Fruit fly (Drosophila melanogaster) whole organism, embryonic: ENCODE measurements around the gene Lcp65Ad.
A peak's percentile ranks its signal among the peaks of the same experiment; 100 is the strongest.

Experiments
- BtbVII ChIP-seq: fragments of 200-800 bp; sonication (Bioruptor generic); optimal IDR thresholded peaks from 3 replicates; lab custom pipeline; 2017; ENCODE audit warnings: missing biosample characterization, mild to moderate bottlenecking, missing genetic modification characterization
- CG10321 ChIP-seq: fragments of 200-800 bp; sonication (Bioruptor generic); IDR thresholded peaks from 2 replicates; pipeline ENCODE4 v1.3.6; 2022; ENCODE audit warnings: missing biosample characterization, missing genetic modification characterization
- CG10462 ChIP-seq: fragments of 200-800 bp; sonication (Bioruptor generic); optimal IDR thresholded peaks from 2 replicates; lab custom pipeline; 2016; ENCODE audit warnings: missing biosample characterization, missing genetic modification characterization
- CG11093 ChIP-seq: fragments of 200-800 bp; sonication (Bioruptor generic); IDR thresholded peaks from 3 replicates; pipeline ENCODE4 v1.3.6; 2022; ENCODE audit warnings: missing biosample characterization, missing genetic modification characterization
- CG11695 ChIP-seq: fragments of 200-800 bp; sonication (Bioruptor generic); IDR thresholded peaks from 3 replicates; pipeline ENCODE4 v1.3.6; 2022; ENCODE audit warnings: missing biosample characterization, missing genetic modification characterization
- CG13894 ChIP-seq: fragments of 200-800 bp; sonication (Bioruptor generic); optimal IDR thresholded peaks from 3 replicates; lab custom pipeline; 2018; ENCODE audit warnings: missing biosample characterization, mild to moderate bottlenecking, missing genetic modification characterization, moderate library complexity
- CG14441 ChIP-seq: fragments of 200-800 bp; sonication (Bioruptor generic); IDR thresholded peaks from 2 replicates; pipeline ENCODE4 v1.3.6; 2022; ENCODE audit warnings: missing biosample characterization, missing genetic modification characterization
- CG14965 ChIP-seq: fragments of 200-800 bp; sonication (Bioruptor generic); optimal IDR thresholded peaks from 2 replicates; lab custom pipeline; 2016; ENCODE audit warnings: missing biosample characterization, missing genetic modification characterization, borderline replicate concordance
- CG15269 ChIP-seq: fragments of 200-800 bp; sonication (Bioruptor generic); optimal IDR thresholded peaks from 2 replicates; lab custom pipeline; 2018; ENCODE audit warnings: missing biosample characterization, mild to moderate bottlenecking, missing genetic modification characterization, moderate library complexity
- CG15696 ChIP-seq: fragments of 200-800 bp; sonication (Bioruptor generic); optimal IDR thresholded peaks from 2 replicates; lab custom pipeline; 2019; ENCODE audit warnings: missing biosample characterization, mild to moderate bottlenecking, missing genetic modification characterization, moderate library complexity
- CG17328 ChIP-seq: fragments of 200-800 bp; sonication (Bioruptor generic); IDR thresholded peaks from 2 replicates; pipeline ENCODE4 v1.3.6; 2022; ENCODE audit warnings: missing biosample characterization, missing genetic modification characterization
- CG17612 ChIP-seq: fragments of 200-800 bp; sonication (Bioruptor generic); IDR thresholded peaks from 2 replicates; pipeline ENCODE4 v1.3.6; 2022; ENCODE audit warnings: missing biosample characterization, missing genetic modification characterization
- CG17912 ChIP-seq: fragments of 200-800 bp; sonication (Bioruptor generic); optimal IDR thresholded peaks from 2 replicates; lab custom pipeline; 2018; ENCODE audit warnings: missing biosample characterization, mild to moderate bottlenecking, missing genetic modification characterization
- CG1792 ChIP-seq: fragments of 200-800 bp; sonication (Bioruptor generic); optimal IDR thresholded peaks from 2 replicates; lab custom pipeline; 2016; ENCODE audit warnings: missing biosample characterization, missing genetic modification characterization
- CG2199 ChIP-seq: fragments of 200-800 bp; sonication (Bioruptor generic); IDR thresholded peaks from 3 replicates; pipeline ENCODE4 v1.3.6; 2022; ENCODE audit warnings: missing biosample characterization, missing genetic modification characterization
- CG2202 ChIP-seq: fragments of 200-800 bp; sonication (Bioruptor generic); optimal IDR thresholded peaks from 2 replicates; lab custom pipeline; 2018; ENCODE audit warnings: missing biosample characterization, mild to moderate bottlenecking, missing genetic modification characterization
- CG30431 ChIP-seq: fragments of 200-800 bp; sonication (Bioruptor generic); optimal IDR thresholded peaks from 2 replicates; lab custom pipeline; 2017; ENCODE audit warnings: missing biosample characterization, missing genetic modification characterization
- CG32767 ChIP-seq: fragments of 200-800 bp; sonication (Bioruptor generic); IDR thresholded peaks from 2 replicates; pipeline ENCODE4 v1.3.6; 2022; ENCODE audit warnings: missing biosample characterization, missing genetic modification characterization
- CG4328 ChIP-seq: fragments of 200-800 bp; sonication (Bioruptor generic); optimal IDR thresholded peaks from 3 replicates; lab custom pipeline; 2017; ENCODE audit warnings: missing biosample characterization, missing genetic modification reagents, missing genetic modification characterization
- CG43689 ChIP-seq: fragments of 200-800 bp; sonication (Bioruptor generic); IDR thresholded peaks from 2 replicates; pipeline ENCODE4 v1.3.6; 2022; ENCODE audit warnings: missing biosample characterization, missing genetic modification characterization
- CG4424 ChIP-seq: fragments of 200-800 bp; sonication (Bioruptor generic); optimal IDR thresholded peaks from 3 replicates; lab custom pipeline; 2016; ENCODE audit warnings: missing biosample characterization, missing genetic modification characterization
- CG6813 ChIP-seq: fragments of 200-800 bp; sonication (Bioruptor generic); optimal IDR thresholded peaks from 2 replicates; lab custom pipeline; 2017; ENCODE audit warnings: missing biosample characterization, missing genetic modification characterization, mild to moderate bottlenecking, moderate library complexity, missing genetic modification reagents
- CG9797 ChIP-seq: fragments of 200-800 bp; sonication (Bioruptor generic); optimal IDR thresholded peaks from 3 replicates; lab custom pipeline; 2018; ENCODE audit warnings: missing biosample characterization, mild to moderate bottlenecking, missing genetic modification characterization
- CkIIα-i1 ChIP-seq: fragments of 200-800 bp; sonication (Bioruptor generic); IDR thresholded peaks from 2 replicates; pipeline ENCODE4 v1.3.6; 2022; ENCODE audit warnings: missing biosample characterization, missing genetic modification characterization
- D19B ChIP-seq: fragments of 200-800 bp; sonication (Bioruptor generic); optimal IDR thresholded peaks from 2 replicates; lab custom pipeline; 2017; ENCODE audit warnings: missing biosample characterization, mild to moderate bottlenecking, missing genetic modification characterization
- Dbx ChIP-seq: fragments of 200-800 bp; sonication (Bioruptor generic); IDR thresholded peaks from 3 replicates; pipeline ENCODE4 v1.3.6; 2022; ENCODE audit warnings: missing biosample characterization, missing genetic modification characterization
- Ets65A ChIP-seq: fragments of 200-800 bp; sonication (Bioruptor generic); peaks from one replicate; lab custom pipeline; 2016; ENCODE audit warnings: missing biosample characterization, missing genetic modification characterization
- Fer1 ChIP-seq: fragments of 200-800 bp; sonication (Bioruptor generic); optimal IDR thresholded peaks from 2 replicates; lab custom pipeline; 2017; ENCODE audit warnings: missing biosample characterization, mild to moderate bottlenecking, missing genetic modification characterization
- HmgZ ChIP-seq: fragments of 200-800 bp; sonication (Bioruptor generic); optimal IDR thresholded peaks from 2 replicates; lab custom pipeline; 2018; ENCODE audit warnings: missing biosample characterization, mild to moderate bottlenecking, missing genetic modification characterization
- Hr51 ChIP-seq, 2 experiments: fragments of 200-800 bp; sonication (Bioruptor generic); optimal IDR thresholded peaks; 2 replicates in 1 of 2; 3 replicates in 1 of 2; lab custom pipeline; 2016 to 2018; ENCODE audit warnings: missing biosample characterization in 2 of 2, missing genetic modification characterization in 2 of 2, mild to moderate bottlenecking in 1 of 2, moderate library complexity in 1 of 2
- Rx ChIP-seq: fragments of 200-800 bp; sonication (Bioruptor generic); IDR thresholded peaks from 2 replicates; pipeline ENCODE4 v1.3.6; 2022; ENCODE audit warnings: missing biosample characterization, missing genetic modification characterization
- Xrp1 ChIP-seq: fragments of 200-800 bp; sonication (Bioruptor generic); IDR thresholded peaks from 2 replicates; pipeline ENCODE4 v1.3.6; 2022; ENCODE audit warnings: missing biosample characterization, missing genetic modification characterization
- ash1 ChIP-seq: fragments of 200-800 bp; sonication (Bioruptor generic); optimal IDR thresholded peaks from 2 replicates; lab custom pipeline; 2018; ENCODE audit warnings: missing biosample characterization, mild to moderate bottlenecking, missing genetic modification characterization
- caup ChIP-seq: fragments of 200-800 bp; sonication (Bioruptor generic); optimal IDR thresholded peaks from 3 replicates; lab custom pipeline; 2017; ENCODE audit warnings: missing biosample characterization, mild to moderate bottlenecking, missing genetic modification characterization, moderate library complexity; ENCODE audit not compliant: severe bottlenecking
- dmrt11E ChIP-seq: fragments of 200-800 bp; sonication (Bioruptor generic); optimal IDR thresholded peaks from 3 replicates; lab custom pipeline; 2018; ENCODE audit warnings: missing biosample characterization, mild to moderate bottlenecking, missing genetic modification characterization, moderate library complexity
- eyg ChIP-seq: fragments of 200-800 bp; sonication (Bioruptor generic); optimal IDR thresholded peaks from 3 replicates; lab custom pipeline; 2016; ENCODE audit warnings: missing biosample characterization, missing genetic modification characterization
- ham ChIP-seq: fragments of 200-800 bp; sonication (Bioruptor generic); IDR thresholded peaks from 2 replicates; pipeline ENCODE4 v1.3.6; 2022; ENCODE audit warnings: missing biosample characterization, missing genetic modification characterization
- lab ChIP-seq: fragments of 200-800 bp; sonication (Bioruptor generic); optimal IDR thresholded peaks from 3 replicates; lab custom pipeline; 2017; ENCODE audit warnings: missing biosample characterization, missing genetic modification characterization, mild to moderate bottlenecking, moderate library complexity, missing genetic modification reagents
- lbe ChIP-seq: fragments of 200-800 bp; sonication (Bioruptor generic); optimal IDR thresholded peaks from 2 replicates; lab custom pipeline; 2016; ENCODE audit warnings: missing biosample characterization, mild to moderate bottlenecking, missing genetic modification characterization
- lola ChIP-seq, 3 experiments: fragments of >200 bp in 2 of 3; fragments of 200-800 bp in 1 of 3; sonication (Bioruptor generic) in 1 of 3; optimal IDR thresholded peaks; 2 replicates each; lab custom pipeline; 2017 to 2019; ENCODE audit warnings: missing biosample characterization in 3 of 3, missing genetic modification characterization in 3 of 3, mild to moderate bottlenecking in 1 of 3, moderate library complexity in 1 of 3
- pfk ChIP-seq: fragments of 200-800 bp; sonication (Bioruptor generic); optimal IDR thresholded peaks from 2 replicates; lab custom pipeline; 2018; ENCODE audit warnings: missing biosample characterization, mild to moderate bottlenecking, missing genetic modification characterization, moderate library complexity
- ranshi ChIP-seq: fragments of 200-800 bp; sonication (Bioruptor generic); IDR thresholded peaks from 2 replicates; pipeline ENCODE4 v1.3.6; 2022; ENCODE audit warnings: missing biosample characterization, missing genetic modification characterization
- ro ChIP-seq: fragments of 200-800 bp; sonication (Bioruptor generic); IDR thresholded peaks from 2 replicates; pipeline ENCODE4 v1.3.6; 2022; ENCODE audit warnings: missing biosample characterization, missing genetic modification characterization
- shn ChIP-seq: fragments of 200-800 bp; sonication (Bioruptor generic); optimal IDR thresholded peaks from 3 replicates; lab custom pipeline; 2016; ENCODE audit warnings: missing biosample characterization, missing genetic modification characterization
- slbo ChIP-seq: fragments of 200-800 bp; sonication (Bioruptor generic); IDR thresholded peaks from 2 replicates; pipeline ENCODE4 v1.3.6; 2022; ENCODE audit warnings: missing biosample characterization, missing genetic modification characterization
- slou ChIP-seq: fragments of 200-800 bp; sonication (Bioruptor generic); optimal IDR thresholded peaks from 3 replicates; lab custom pipeline; 2016; ENCODE audit warnings: missing biosample characterization, missing genetic modification characterization
- unpg ChIP-seq: fragments of 200-800 bp; sonication (Bioruptor generic); optimal IDR thresholded peaks from 3 replicates; lab custom pipeline; 2018; ENCODE audit warnings: missing biosample characterization, mild to moderate bottlenecking, missing genetic modification characterization, moderate library complexity
- zf30C ChIP-seq: fragments of 200-800 bp; sonication (Bioruptor generic); optimal IDR thresholded peaks from 3 replicates; lab custom pipeline; 2018; ENCODE audit warnings: missing biosample characterization, mild to moderate bottlenecking, missing genetic modification characterization
- zfh1 ChIP-seq: fragments of 200-800 bp; sonication (Bioruptor generic); IDR thresholded peaks from 3 replicates; pipeline ENCODE4 v1.3.6; 2022; ENCODE audit warnings: missing biosample characterization, missing genetic modification characterization

Gene Lcp65Ad

DNA sequence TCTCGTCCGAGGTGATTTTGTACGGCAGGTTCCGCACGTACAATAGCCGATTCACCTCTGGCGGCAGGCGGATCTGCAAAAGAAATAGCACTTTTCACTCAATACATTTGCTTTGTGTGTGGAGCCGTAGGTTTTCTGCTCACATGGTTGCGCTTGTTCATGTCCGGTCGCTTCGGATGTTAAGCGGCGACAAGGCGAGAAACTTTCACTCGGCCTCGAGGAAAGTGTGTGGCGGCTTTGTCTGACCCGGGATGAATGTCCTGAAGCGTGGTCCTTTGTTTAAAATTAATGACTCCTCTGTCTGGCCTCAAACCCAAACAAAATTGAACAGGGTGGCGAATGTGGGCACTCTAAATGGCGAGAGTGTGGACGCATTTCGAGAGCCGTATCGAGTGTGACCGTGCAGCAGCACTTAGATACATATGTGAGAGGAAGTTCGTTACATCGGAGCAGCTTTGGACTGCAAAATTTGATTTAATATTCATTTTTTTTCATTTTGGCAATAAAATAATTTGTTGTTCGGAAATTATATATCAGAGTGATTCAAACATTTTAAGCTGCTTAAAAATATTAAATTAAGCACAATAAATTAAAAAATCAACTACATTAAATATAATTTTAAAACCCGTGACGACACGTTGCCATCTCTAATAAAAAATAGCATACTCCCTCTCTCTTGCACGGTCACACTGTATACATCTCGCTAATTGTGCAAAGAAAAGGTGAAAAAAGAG, 49.8 kb downstream of the Lcp65Ad start, which contains the start of the genes Sf3b6 and Tnpo (continued):
- TF ChIP-seq CG6813 (GFP tag; lab: Kevin White, UChicago), result no peak
- TF ChIP-seq D19B (GFP tag; lab: Kevin White, UChicago), result peak; percentile 88
- no peak for TF ChIP-seq BtbVII (GFP tag; lab: Kevin White, UChicago)
- TF ChIP-seq dmrt11E (tag; lab: Kevin White, UChicago), result peak; percentile 86
- peak; percentile 59; the same call in 2 of the 3 replicates for TF ChIP-seq CG11093 (GFP tag; lab: Robert Waterston, UW)
- peak; percentile 73 for TF ChIP-seq caup (GFP tag; lab: Kevin White, UChicago)
- TF ChIP-seq CG10321, result no peak
- TF ChIP-seq CG15696 (tag; lab: Kevin White, UChicago), result peak; percentile 89
- TF ChIP-seq CG43689 (GFP tag; lab: Robert Waterston, UW), result 0 out of 2 replicates have a peak, but pooled peaks have one; percentile 12
- peak in 1 of 3 experiments; percentile 91 for TF ChIP-seq lola (GFP tag; optimal IDR thresholded peaks at IDR 0.05; lab: Kevin White, UChicago)
- peak; percentile 8 for TF ChIP-seq pfk (GFP tag; lab: Kevin White, UChicago)
- TF ChIP-seq shn (GFP tag; lab: Kevin White, UChicago), result peak; percentile 62
- no peak for TF ChIP-seq unpg (GFP tag; lab: Kevin White, UChicago)
- peak; percentile 82 for TF ChIP-seq CG14441 (GFP tag; lab: Robert Waterston, UW)
- peak; percentile 48; the same call in 1 of the 2 replicates for TF ChIP-seq ro (GFP tag; lab: Robert Waterston, UW)
- TF ChIP-seq CG9797, result peak; percentile 99
- peak; percentile 70 for TF ChIP-seq Fer1 (GFP tag; lab: Kevin White, UChicago)
- TF ChIP-seq ham (GFP tag; lab: Robert Waterston, UW), result peak; percentile 49; the same call in 1 of the 2 replicates
- peak; percentile 61 for TF ChIP-seq lbe
- peak in 1 of 2 experiments; percentile 55 for TF ChIP-seq Hr51 (GFP tag; optimal IDR thresholded peaks at IDR 0.05; lab: Kevin White, UChicago)
- peak; percentile 38 for TF ChIP-seq CG1792 (GFP tag; lab: Kevin White, UChicago)
- peak; percentile 75 for TF ChIP-seq Rx (GFP tag; lab: Robert Waterston, UW)
- TF ChIP-seq eyg, result peak; percentile 23
- peak; percentile 79 for TF ChIP-seq CG30431 (GFP tag; lab: Kevin White, UChicago)
- peak; percentile 84 for TF ChIP-seq Dbx (GFP tag; lab: Robert Waterston, UW)
- TF ChIP-seq CG32767 (GFP tag; lab: Robert Waterston, UW), result peak; percentile 82
- TF ChIP-seq CG4424 (GFP tag; lab: Kevin White, UChicago), result peak; percentile 89
- TF ChIP-seq CkIIα-i1 (GFP tag; lab: Robert Waterston, UW), result no peak
- TF ChIP-seq ranshi (GFP tag; lab: Robert Waterston, UW), result peak; percentile 89; the same call in 1 of the 2 replicates
- peak; percentile 82 for TF ChIP-seq CG4328 (GFP tag; lab: Kevin White, UChicago)
- TF ChIP-seq CG10462 (GFP tag; lab: Kevin White, UChicago), result peak; percentile 64
- peak; percentile 66 for TF ChIP-seq HmgZ (tag; lab: Kevin White, UChicago)
- no peak for TF ChIP-seq CG17912 (GFP tag; lab: Kevin White, UChicago)
- no peak for TF ChIP-seq CG13894 (tag; lab: Kevin White, UChicago)
- peak; percentile 57 for TF ChIP-seq CG17328 (GFP tag; lab: Robert Waterston, UW)
- peak; percentile 96 for TF ChIP-seq Ets65A (GFP tag; lab: Kevin White, UChicago)
- peak; percentile 54 for TF ChIP-seq CG2202 (tag; lab: Kevin White, UChicago)
- peak; percentile 82 for TF ChIP-seq slou (GFP tag; lab: Kevin White, UChicago)
- no peak for TF ChIP-seq CG15269
- peak; percentile 68 for TF ChIP-seq CG11695
- no peak for TF ChIP-seq CG14965 (GFP tag; lab: Kevin White, UChicago)
- TF ChIP-seq slbo (GFP tag; lab: Robert Waterston, UW), result peak; percentile 92
- no peak for TF ChIP-seq lab (GFP tag; lab: Kevin White, UChicago)
- peak; percentile 82 for TF ChIP-seq Xrp1 (GFP tag; lab: Robert Waterston, UW)
- TF ChIP-seq CG2199 (GFP tag; lab: Robert Waterston, UW), result 0 out of 3 replicates have a peak, but pooled peaks have one; percentile 37
- peak; percentile 77 for TF ChIP-seq zfh1 (GFP tag; lab: Robert Waterston, UW)
- no peak for TF ChIP-seq ash1 (GFP tag; lab: Kevin White, UChicago)
- TF ChIP-seq zf30C (GFP tag; lab: Kevin White, UChicago), result no peak
- TF ChIP-seq CG17612 (GFP tag; lab: Robert Waterston, UW), result no peak
